Fruit fly (Drosophila melanogaster) whole organism, adult: Measurements from ENCODE around the gene Brms1.

Experiments
- CG11617 ChIP-seq: fragments of 200-800 bp; sonication (Bioruptor generic); optimal IDR thresholded peaks from 2 replicates; lab custom pipeline; 2017; ENCODE audit warnings: mild to moderate bottlenecking, missing biosample characterization, missing genetic modification reagents, missing genetic modification characterization
- CG12768 ChIP-seq: fragments of 200-800 bp; sonication (Bioruptor generic); optimal IDR thresholded peaks from 2 replicates; lab custom pipeline; 2017; ENCODE audit warnings: missing biosample characterization, missing genetic modification characterization, mild to moderate bottlenecking, moderate library complexity, missing genetic modification reagents
- CG14711 ChIP-seq: fragments of 200-800 bp; sonication (Bioruptor generic); optimal IDR thresholded peaks from 2 replicates; lab custom pipeline; 2018; ENCODE audit warnings: missing biosample characterization, mild to moderate bottlenecking, missing genetic modification characterization, moderate library complexity
- CG1620 ChIP-seq: fragments of 200-800 bp; sonication (Bioruptor generic); optimal IDR thresholded peaks from 2 replicates; lab custom pipeline; 2016; ENCODE audit warnings: missing biosample characterization, missing genetic modification characterization
- CG33017 ChIP-seq: fragments of 200-800 bp; sonication (Bioruptor generic); optimal IDR thresholded peaks from 2 replicates; lab custom pipeline; 2018; ENCODE audit warnings: missing biosample characterization, mild to moderate bottlenecking, missing genetic modification characterization, moderate library complexity
- CG5204 ChIP-seq: fragments of 200-800 bp; sonication (Bioruptor generic); optimal IDR thresholded peaks from 2 replicates; lab custom pipeline; 2016; ENCODE audit warnings: missing biosample characterization, missing genetic modification characterization
- CG7045 ChIP-seq: fragments of 200-800 bp; sonication (Bioruptor generic); optimal IDR thresholded peaks from 2 replicates; lab custom pipeline; 2017; ENCODE audit warnings: missing biosample characterization, mild to moderate bottlenecking, missing genetic modification characterization
- CG7101 ChIP-seq: fragments of 200-800 bp; sonication (Bioruptor generic); optimal IDR thresholded peaks from 2 replicates; lab custom pipeline; 2018; ENCODE audit warnings: missing biosample characterization, mild to moderate bottlenecking, missing genetic modification characterization, moderate library complexity
- Clk ChIP-seq: fragments of 200-800 bp; sonication (Bioruptor generic); optimal IDR thresholded peaks from 2 replicates; lab custom pipeline; 2017; ENCODE audit warnings: missing biosample characterization, missing genetic modification characterization
- Crg-1 ChIP-seq: fragments of 200-800 bp; sonication (Bioruptor generic); optimal IDR thresholded peaks from 2 replicates; lab custom pipeline; 2016; ENCODE audit warnings: missing biosample characterization, missing genetic modification characterization
- Hr96 ChIP-seq: fragments of 200-800 bp; sonication (Bioruptor generic); optimal IDR thresholded peaks from 2 replicates; lab custom pipeline; 2016; ENCODE audit warnings: missing biosample characterization, missing genetic modification characterization
- Mnt ChIP-seq: fragments of 200-800 bp; sonication (Bioruptor generic); optimal IDR thresholded peaks from 2 replicates; lab custom pipeline; 2016; ENCODE audit warnings: missing biosample characterization, mild to moderate bottlenecking, missing genetic modification characterization
- bab1 ChIP-seq: fragments of 200-800 bp; sonication (Bioruptor generic); optimal IDR thresholded peaks from 3 replicates; lab custom pipeline; 2019; ENCODE audit warnings: missing biosample characterization, mild to moderate bottlenecking, missing genetic modification characterization, moderate library complexity
- cic ChIP-seq: fragments of 200-800 bp; sonication (Bioruptor generic); optimal IDR thresholded peaks from 2 replicates; lab custom pipeline; 2017; ENCODE audit warnings: missing biosample characterization, mild to moderate bottlenecking, missing genetic modification characterization, moderate library complexity
- cnc ChIP-seq, 2 experiments: fragments of >200 bp; optimal IDR thresholded peaks; 2 replicates each; lab custom pipeline; 2017
- kay ChIP-seq: fragments of 200-800 bp; sonication (Bioruptor generic); peaks from one replicate; lab custom pipeline; 2016; ENCODE audit warnings: missing biosample characterization, missing genetic modification characterization, borderline replicate concordance
- ovo ChIP-seq: fragments of 200-800 bp; sonication (Bioruptor generic); optimal IDR thresholded peaks from 2 replicates; lab custom pipeline; 2016; ENCODE audit warnings: missing biosample characterization, missing genetic modification characterization
- pad ChIP-seq: fragments of 200-800 bp; sonication (Bioruptor generic); optimal IDR thresholded peaks from 3 replicates; lab custom pipeline; 2017; ENCODE audit warnings: missing biosample characterization, missing genetic modification characterization, mild to moderate bottlenecking, moderate library complexity, missing genetic modification reagents
- tj ChIP-seq: fragments of 200-800 bp; sonication (Bioruptor generic); optimal IDR thresholded peaks from 3 replicates; lab custom pipeline; 2017; ENCODE audit warnings: missing biosample characterization, mild to moderate bottlenecking, missing genetic modification characterization, moderate library complexity
- toe ChIP-seq: fragments of 200-800 bp; sonication (Bioruptor generic); optimal IDR thresholded peaks from 2 replicates; lab custom pipeline; 2016; ENCODE audit warnings: missing biosample characterization, missing genetic modification characterization

The Brms1 gene

DNA sequence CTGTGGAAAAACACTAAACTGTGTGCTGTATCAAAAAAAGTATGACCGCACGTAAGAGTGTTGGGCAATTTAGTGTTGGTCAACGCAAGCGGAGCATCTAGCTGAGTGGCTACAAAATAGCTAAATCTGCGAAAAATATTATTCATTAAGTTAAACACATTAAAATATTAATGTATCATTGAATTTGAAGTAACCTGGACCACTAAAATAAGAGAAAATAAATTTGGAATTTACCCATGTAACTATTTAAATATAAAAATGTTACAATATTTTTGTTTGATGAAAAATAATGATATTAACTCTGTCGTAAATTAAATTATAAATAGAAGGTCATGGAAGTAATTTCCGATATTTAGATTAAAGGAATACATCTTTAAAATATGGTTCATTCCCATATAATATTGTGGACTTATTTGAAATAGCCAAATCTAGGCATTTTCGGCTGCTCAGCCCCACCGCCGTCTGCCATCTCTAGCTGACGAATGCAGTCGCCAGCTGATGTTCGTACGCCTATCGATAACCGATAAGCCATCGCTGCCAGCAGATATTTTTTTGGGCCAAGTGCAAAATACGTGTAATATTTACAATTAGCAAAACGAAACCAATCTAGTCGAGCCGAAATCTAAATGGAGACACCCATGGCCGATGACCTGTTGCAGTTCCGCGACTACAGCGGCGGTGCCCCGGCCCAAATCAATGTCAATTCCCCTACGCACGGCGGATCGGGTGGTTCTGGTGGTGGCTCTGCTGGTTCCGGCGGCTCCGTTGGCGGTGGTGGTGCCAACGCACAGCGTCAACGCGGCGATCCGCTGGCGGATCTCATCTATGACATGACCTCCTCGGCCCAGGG, at the start of gene Brms1, which contains the start of gene CG4645:
Brms1 (minus strand) TSS at position 46 of the 850 bp plus-strand sequence.
CG4645 (plus strand) TSS at position 377 of the 850 bp plus-strand sequence.
- TF ChIP-seq Mnt (GFP tag; lab: Kevin White, UChicago) = peak; percentile 68
- peak; percentile 34 for TF ChIP-seq CG5204
- TF ChIP-seq Hr96 = peak; percentile 56
- peak; percentile 59 for TF ChIP-seq CG12768 (GFP tag; lab: Kevin White, UChicago)
- peak; percentile 66 for TF ChIP-seq ovo
- peak; percentile 28 for TF ChIP-seq bab1 (GFP tag; lab: Kevin White, UChicago)
- peak; percentile 59 for TF ChIP-seq CG11617 (GFP tag; lab: Kevin White, UChicago)
- peak; percentile 7 for TF ChIP-seq CG33017
- no peak for TF ChIP-seq cnc (optimal IDR thresholded peaks at IDR 0.05; lab: Kevin White, UChicago)
- peak; percentile 78 for TF ChIP-seq Crg-1
- peak; percentile 33 for TF ChIP-seq CG14711 (tag; lab: Kevin White, UChicago)
- peak; percentile 47 for TF ChIP-seq CG7045 (GFP tag; lab: Kevin White, UChicago)
- TF ChIP-seq toe = peak; percentile 71
- TF ChIP-seq CG1620 (GFP tag; lab: Kevin White, UChicago) = peak; percentile 88
- peak; percentile 49 for TF ChIP-seq tj
- TF ChIP-seq CG7101 (tag; lab: Kevin White, UChicago) = peak; percentile 80
- TF ChIP-seq pad (GFP tag; lab: Kevin White, UChicago) = peak; percentile 77
- TF ChIP-seq cic (GFP tag; lab: Kevin White, UChicago) = no peak
- TF ChIP-seq Clk (GFP tag; lab: Kevin White, UChicago) = no peak
- peak; percentile 55 for TF ChIP-seq kay (GFP tag; lab: Kevin White, UChicago)

DNA sequence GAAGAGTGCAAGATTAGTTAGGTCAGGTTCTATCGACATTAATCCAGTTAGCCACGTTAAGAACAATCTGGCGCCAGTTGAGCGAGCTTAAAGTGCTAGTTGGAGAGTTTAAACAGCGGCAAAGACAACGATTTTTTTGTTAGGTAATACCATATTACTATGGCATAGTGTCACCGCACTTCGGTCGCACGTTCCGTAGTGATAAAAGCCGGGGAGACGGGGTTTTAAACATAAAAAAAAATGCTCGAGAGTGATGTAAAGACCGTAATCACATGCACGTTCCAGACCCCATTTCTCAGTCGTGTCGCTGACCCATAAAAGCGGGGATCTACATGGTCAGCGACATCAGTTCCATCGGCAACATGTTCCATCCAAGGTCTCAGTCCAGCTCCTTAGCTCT, 49.5 kb upstream of the Brms1 start, which contains the start of gene CG32642:
CG32642 (plus strand) TSS at position 301 of the 400 bp plus-strand sequence.
- TF ChIP-seq ovo (no peak), cnc (optimal IDR thresholded peaks at IDR 0.05; lab: Kevin White, UChicago) (no peak), pad (GFP tag; lab: Kevin White, UChicago) (no peak), CG1620 (GFP tag; lab: Kevin White, UChicago) (no peak), toe (no peak), Hr96 (no peak), cic (GFP tag; lab: Kevin White, UChicago) (no peak), CG7045 (GFP tag; lab: Kevin White, UChicago) (no peak), CG12768 (GFP tag; lab: Kevin White, UChicago) (no peak), bab1 (GFP tag; lab: Kevin White, UChicago) (no peak), CG11617 (GFP tag; lab: Kevin White, UChicago) (no peak), CG5204 (no peak), CG14711 (tag; lab: Kevin White, UChicago) (no peak), CG33017 (no peak), Crg-1 (no peak), kay (GFP tag; lab: Kevin White, UChicago) (no peak), CG7101 (tag; lab: Kevin White, UChicago) (no peak), Clk (GFP tag; lab: Kevin White, UChicago) (no peak), Mnt (GFP tag; lab: Kevin White, UChicago) (no peak), tj (no peak)

DNA sequence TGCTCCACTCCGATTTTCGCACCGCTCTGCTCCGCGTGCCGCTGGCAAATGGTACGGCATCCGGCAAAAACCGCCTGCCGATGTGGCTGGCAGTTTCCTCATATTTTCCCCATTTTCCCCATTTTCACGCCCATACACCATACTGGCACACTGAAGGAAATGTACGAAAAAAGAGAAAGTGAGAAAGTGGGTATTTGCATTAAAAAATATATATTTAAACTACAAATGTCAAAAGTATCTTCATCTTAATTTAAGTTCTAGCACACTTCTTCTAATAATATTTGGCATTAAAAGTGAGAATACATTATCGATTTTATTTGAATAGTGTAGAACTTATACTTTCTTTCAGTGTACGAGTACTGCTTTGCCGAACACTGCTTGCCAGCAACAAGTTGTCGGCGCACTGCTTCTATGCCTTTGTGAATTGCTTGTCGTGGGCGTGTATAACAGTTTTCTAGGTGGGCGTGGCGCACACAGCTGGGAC, 48.0 kb upstream of the Brms1 start, which contains the start of gene hec:
hec (minus strand) TSS at position 51 of the 484 bp plus-strand sequence.
- TF ChIP-seq ovo = no peak
- TF ChIP-seq Mnt (GFP tag; lab: Kevin White, UChicago) = no peak
- TF ChIP-seq toe = no peak
- TF ChIP-seq Crg-1 = no peak
- no peak for TF ChIP-seq CG7045 (GFP tag; lab: Kevin White, UChicago)
- no peak for TF ChIP-seq CG1620 (GFP tag; lab: Kevin White, UChicago)
- TF ChIP-seq cnc (optimal IDR thresholded peaks at IDR 0.05; lab: Kevin White, UChicago) = no peak

DNA sequence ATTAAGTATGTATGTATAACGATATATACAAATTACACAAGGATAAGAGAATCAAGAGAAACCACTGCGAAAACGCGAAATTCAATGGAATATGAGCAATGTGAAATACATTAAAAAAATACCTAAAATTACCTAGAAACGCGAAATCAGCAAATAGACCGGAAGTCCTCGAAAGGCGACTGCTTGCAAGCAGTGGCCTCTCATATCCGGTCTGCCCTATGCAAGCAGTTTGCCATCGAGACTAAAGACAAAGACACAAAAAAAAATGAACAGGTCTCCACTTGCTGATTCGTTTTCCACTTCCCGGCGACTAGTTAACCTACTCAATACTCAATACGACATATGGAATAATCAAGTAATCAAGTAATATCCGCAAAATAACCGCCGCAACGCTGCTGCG, 38.2 kb upstream of the Brms1 start:
- no peak for TF ChIP-seq tj
- no peak for TF ChIP-seq bab1 (GFP tag; lab: Kevin White, UChicago)
- no peak for TF ChIP-seq pad (GFP tag; lab: Kevin White, UChicago)
- TF ChIP-seq CG7045 (GFP tag; lab: Kevin White, UChicago) = no peak
- no peak for TF ChIP-seq CG5204
- TF ChIP-seq CG11617 (GFP tag; lab: Kevin White, UChicago) = no peak
- TF ChIP-seq Crg-1 = no peak
- TF ChIP-seq kay (GFP tag; lab: Kevin White, UChicago) = no peak
- no peak for TF ChIP-seq CG33017
- TF ChIP-seq cnc (optimal IDR thresholded peaks at IDR 0.05; lab: Kevin White, UChicago) = no peak

DNA sequence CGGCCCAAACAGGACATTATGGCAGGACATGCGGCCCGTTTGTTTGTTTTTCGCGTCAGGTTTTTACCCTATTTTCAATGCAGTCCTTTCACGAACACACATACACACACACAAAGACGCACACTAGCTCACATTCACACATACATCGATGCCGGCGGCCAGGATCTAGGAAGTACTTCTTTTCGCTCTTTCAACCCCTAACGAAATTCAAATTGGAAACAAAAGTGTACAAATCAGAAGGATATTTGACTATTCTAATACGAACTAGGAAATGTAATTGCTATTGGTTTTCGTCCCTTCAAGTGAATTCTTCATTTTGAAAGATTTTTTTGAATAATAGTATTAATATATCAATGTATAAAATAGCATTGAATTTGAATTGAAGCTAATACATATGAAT, 31.0 kb upstream of the Brms1 start:
- TF ChIP-seq CG1620 (GFP tag; lab: Kevin White, UChicago) (no peak), Mnt (GFP tag; lab: Kevin White, UChicago) (no peak), cic (GFP tag; lab: Kevin White, UChicago) (no peak), CG7101 (tag; lab: Kevin White, UChicago) (no peak), bab1 (GFP tag; lab: Kevin White, UChicago) (no peak), Hr96 (no peak), CG12768 (GFP tag; lab: Kevin White, UChicago) (no peak)

DNA sequence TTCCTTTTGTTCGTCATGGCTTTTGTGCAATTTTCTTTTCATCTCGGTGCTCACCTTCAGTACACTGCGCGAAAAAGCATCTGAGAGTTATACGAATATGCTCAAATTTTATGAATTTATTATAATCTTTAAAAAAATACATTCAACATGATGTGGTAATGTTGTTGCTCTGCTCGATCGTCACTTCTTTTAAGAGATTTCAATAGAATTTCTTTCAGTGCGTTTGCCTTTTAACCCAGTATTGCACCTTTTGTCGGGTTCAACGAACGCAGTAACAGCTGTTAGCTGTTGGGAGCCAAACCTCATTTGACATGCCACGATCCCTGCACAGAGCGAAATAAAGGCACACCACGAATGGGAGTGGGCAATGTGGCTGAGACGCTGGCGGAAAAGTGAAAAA, 30.5 kb upstream of the Brms1 start:
- TF ChIP-seq pad (GFP tag; lab: Kevin White, UChicago) (no peak), Hr96 (no peak), toe (no peak), CG5204 (no peak), CG7045 (GFP tag; lab: Kevin White, UChicago) (no peak), kay (GFP tag; lab: Kevin White, UChicago) (no peak)
